Worm (Caenorhabditis elegans): ENCODE data around the gene unc-36.

Gene unc-36

DNA sequence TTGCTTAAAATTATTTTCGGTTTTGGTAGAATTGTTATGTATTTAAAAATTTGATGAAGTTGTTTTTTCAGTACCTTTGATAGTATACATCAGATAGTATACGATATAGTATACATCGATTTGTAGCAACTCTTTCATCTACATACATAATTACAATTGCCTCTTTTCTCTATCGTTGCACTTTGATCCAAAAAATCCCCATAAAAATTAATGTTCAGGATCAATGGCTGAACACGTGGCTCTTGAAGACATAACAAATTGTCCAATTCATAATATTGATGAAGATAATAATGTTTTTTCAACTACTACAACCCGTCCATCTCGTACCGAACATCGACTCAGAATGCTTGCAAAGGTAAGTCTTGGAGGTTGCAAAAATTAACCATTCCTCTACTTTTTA, 52.3 kb downstream of the unc-36 start, which contains the start of gene D2007.2:
D2007.2 (plus strand) TSS at position 213 of the 400 bp plus-strand sequence.
- TF ChIP-seq him-1 (tag; optimal IDR thresholded peaks at IDR 0.05) (no peak), W03F9.2 (tag; optimal IDR thresholded peaks at IDR 0.05) (no peak), dao-5 (tag; optimal IDR thresholded peaks at IDR 0.05) (no peak)

- TF ChIP-seq him-1 (tag; optimal IDR thresholded peaks at IDR 0.05) (no peak), W03F9.2 (tag; optimal IDR thresholded peaks at IDR 0.05) (no peak), dao-5 (tag; optimal IDR thresholded peaks at IDR 0.05) (no peak)
These were observed 55.0 kb downstream of the unc-36 start for ce11 chrIII:8145971-8146370.

- peak; percentile 63 for TF ChIP-seq him-1 (tag; optimal IDR thresholded peaks at IDR 0.05)
- no peak for TF ChIP-seq dao-5 (tag; optimal IDR thresholded peaks at IDR 0.05)
- TF ChIP-seq W03F9.2 (tag; optimal IDR thresholded peaks at IDR 0.05): peak; percentile 63
These were observed 56.4 kb downstream of the unc-36 start, which contains the start of the genes C14B9.8 and mrpl-18 for ce11 chrIII:8144574-8145065. C14B9.8 (minus strand) TSS chrIII:8144629. mrpl-18 (plus strand) TSS chrIII:8145015.

Measured in whole organism, L4/young adult.